Fruit fly (Drosophila melanogaster) Kc167 (cell line): Measurements from ENCODE around the gene Hip14.

Experiments
- Myc ChIP-seq: fragments of >200 bp; optimal IDR thresholded peaks from 2 replicates; lab custom pipeline; 2017; ENCODE audit warnings: missing external identifiers
- Sin3A ChIP-seq: fragments of >200 bp; optimal IDR thresholded peaks from 2 replicates; lab custom pipeline; 2018; ENCODE audit warnings: missing external identifiers
- h ChIP-seq: fragments of >200 bp; optimal IDR thresholded peaks from 3 replicates; lab custom pipeline; 2018; ENCODE audit warnings: missing external identifiers
- insv ChIP-seq: fragments of >200 bp; optimal IDR thresholded peaks from 3 replicates; lab custom pipeline; 2018; ENCODE audit warnings: missing external identifiers
- psq ChIP-seq: fragments of >200 bp; optimal IDR thresholded peaks from 2 replicates; lab custom pipeline; 2017; ENCODE audit warnings: missing external identifiers
- ttk ChIP-seq: sonication (Bioruptor generic); optimal IDR thresholded peaks from 2 replicates; lab custom pipeline; 2017; ENCODE audit warnings: missing external identifiers

The Hip14 gene

DNA sequence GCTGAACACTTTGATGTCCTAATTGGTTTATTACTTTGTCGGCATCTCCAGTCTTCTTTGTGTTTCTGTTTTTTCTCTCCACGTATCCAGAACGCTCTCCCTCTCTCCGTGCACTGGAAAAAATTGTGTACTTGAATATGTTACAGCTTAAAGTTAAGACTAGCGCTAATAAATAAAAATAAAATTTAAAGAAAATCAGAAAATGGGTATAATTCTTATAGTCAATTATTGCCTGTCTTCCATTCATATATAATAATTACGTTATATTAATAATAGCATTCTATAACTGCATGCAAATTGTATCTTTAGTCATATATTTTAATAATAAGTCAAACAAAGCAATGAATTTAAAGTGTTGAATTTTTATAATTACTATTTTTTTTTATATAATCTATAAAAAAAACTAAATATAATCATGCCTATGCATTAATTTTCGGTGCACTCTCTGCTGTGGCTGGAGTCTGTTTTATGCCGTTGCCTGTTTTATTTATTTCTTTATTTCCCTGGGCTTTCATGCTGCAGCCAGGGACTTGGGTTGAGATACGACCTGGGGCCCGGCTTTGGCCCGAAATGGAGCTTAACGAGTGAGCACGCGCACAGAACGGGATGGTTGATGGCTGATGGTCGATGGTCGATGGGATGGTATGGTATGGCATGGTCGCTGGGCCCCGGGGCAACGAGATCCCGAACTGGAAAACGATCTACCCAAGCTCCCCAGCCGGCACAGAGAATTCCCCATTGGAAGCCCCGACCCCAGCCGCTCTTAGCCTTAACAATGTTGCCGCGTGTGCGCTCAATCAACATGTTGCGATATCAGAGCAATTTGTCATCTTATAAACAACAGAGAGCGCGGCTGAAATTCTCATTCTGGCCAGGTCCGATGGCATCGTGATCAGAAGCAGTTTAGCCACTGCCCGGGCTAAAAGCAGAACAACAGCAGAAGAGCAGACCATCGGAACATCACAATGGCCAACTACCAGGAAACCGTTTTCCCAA is 28.0 kb downstream of the Hip14 start:
- TF ChIP-seq ttk (lab: Kevin White, UChicago) = no peak
- TF ChIP-seq insv (lab: Kevin White, UChicago) = no peak
- no peak for TF ChIP-seq psq
- no peak for TF ChIP-seq Myc (lab: Kevin White, UChicago)
- TF ChIP-seq h (lab: Kevin White, UChicago) = no peak
- no peak for TF ChIP-seq Sin3A (lab: Kevin White, UChicago)

- TF ChIP-seq h (lab: Kevin White, UChicago) (no peak), insv (lab: Kevin White, UChicago) (no peak), Sin3A (lab: Kevin White, UChicago) (no peak), ttk (lab: Kevin White, UChicago) (no peak), Myc (lab: Kevin White, UChicago) (no peak), psq (no peak)
These were observed 28.9 kb downstream of the Hip14 start for dm6 chr3L:16016911-16017310.

dm6 chr3L:16017528-16018250 is 29.7 kb downstream of the Hip14 start:
- no peak for TF ChIP-seq psq
- no peak for TF ChIP-seq ttk (lab: Kevin White, UChicago)
- TF ChIP-seq Myc (lab: Kevin White, UChicago) = no peak
- TF ChIP-seq insv (lab: Kevin White, UChicago) = no peak

DNA sequence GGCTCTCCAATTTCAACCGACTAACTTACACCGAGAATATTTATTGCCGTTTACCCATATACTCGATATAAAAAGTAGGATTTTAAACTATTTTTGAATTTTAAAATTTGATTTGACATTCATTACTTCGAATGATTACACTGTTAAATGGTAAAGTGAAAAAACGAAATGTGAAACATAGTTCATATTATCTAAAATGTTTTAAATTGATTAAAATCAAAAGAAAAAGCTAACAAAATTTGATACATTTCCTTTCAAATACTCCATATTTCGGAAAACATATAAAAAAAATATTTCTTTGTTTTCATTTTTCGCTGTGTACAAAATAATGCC is 30.2 kb downstream of the Hip14 start:
- TF ChIP-seq h (lab: Kevin White, UChicago) (no peak), ttk (lab: Kevin White, UChicago) (no peak)

DNA sequence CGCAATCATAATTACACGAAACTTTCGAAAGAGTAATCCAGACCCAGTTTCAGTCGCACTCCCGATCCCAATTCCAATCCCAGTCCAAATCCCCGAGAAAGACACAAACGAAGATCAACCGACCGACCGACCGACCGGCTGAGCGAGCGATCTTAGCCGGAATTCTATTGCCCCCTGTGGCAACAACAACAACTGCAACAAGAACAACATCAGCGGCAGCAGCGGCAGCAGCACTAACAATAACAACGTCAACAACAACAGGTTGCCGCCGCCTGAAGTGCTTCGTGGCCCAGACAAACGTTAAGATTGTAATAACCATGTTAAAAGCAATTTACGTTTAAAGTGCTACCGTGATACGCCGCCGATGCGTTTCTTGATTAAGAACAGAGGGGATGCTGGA is 30.7 kb downstream of the Hip14 start:
- TF ChIP-seq ttk (lab: Kevin White, UChicago) (no peak), Myc (lab: Kevin White, UChicago) (no peak), h (lab: Kevin White, UChicago) (no peak)

dm6 chr3L:16019144-16020006 is 31.3 kb downstream of the Hip14 start:
- no peak for TF ChIP-seq psq
- TF ChIP-seq ttk (lab: Kevin White, UChicago) = no peak
- TF ChIP-seq Sin3A (lab: Kevin White, UChicago) = no peak
- TF ChIP-seq insv (lab: Kevin White, UChicago) = no peak
- TF ChIP-seq h (lab: Kevin White, UChicago) = no peak
- no peak for TF ChIP-seq Myc (lab: Kevin White, UChicago)

- TF ChIP-seq insv (lab: Kevin White, UChicago) = no peak
- TF ChIP-seq Sin3A (lab: Kevin White, UChicago) = no peak
- no peak for TF ChIP-seq ttk (lab: Kevin White, UChicago)
- no peak for TF ChIP-seq psq
- TF ChIP-seq Myc (lab: Kevin White, UChicago) = no peak
- no peak for TF ChIP-seq h (lab: Kevin White, UChicago)
These were observed 33.1 kb downstream of the Hip14 start for dm6 chr3L:16021064-16021683.

dm6 chr3L:16023020-16023648 is 35.1 kb downstream of the Hip14 start, which contains the start of gene Notum:
Notum (plus strand) TSS chr3L:16023480.
- no peak for TF ChIP-seq Sin3A (lab: Kevin White, UChicago)
- TF ChIP-seq ttk (lab: Kevin White, UChicago) = no peak
- no peak for TF ChIP-seq insv (lab: Kevin White, UChicago)
- no peak for TF ChIP-seq Myc (lab: Kevin White, UChicago)
- TF ChIP-seq psq = no peak
- TF ChIP-seq h (lab: Kevin White, UChicago) = no peak

DNA sequence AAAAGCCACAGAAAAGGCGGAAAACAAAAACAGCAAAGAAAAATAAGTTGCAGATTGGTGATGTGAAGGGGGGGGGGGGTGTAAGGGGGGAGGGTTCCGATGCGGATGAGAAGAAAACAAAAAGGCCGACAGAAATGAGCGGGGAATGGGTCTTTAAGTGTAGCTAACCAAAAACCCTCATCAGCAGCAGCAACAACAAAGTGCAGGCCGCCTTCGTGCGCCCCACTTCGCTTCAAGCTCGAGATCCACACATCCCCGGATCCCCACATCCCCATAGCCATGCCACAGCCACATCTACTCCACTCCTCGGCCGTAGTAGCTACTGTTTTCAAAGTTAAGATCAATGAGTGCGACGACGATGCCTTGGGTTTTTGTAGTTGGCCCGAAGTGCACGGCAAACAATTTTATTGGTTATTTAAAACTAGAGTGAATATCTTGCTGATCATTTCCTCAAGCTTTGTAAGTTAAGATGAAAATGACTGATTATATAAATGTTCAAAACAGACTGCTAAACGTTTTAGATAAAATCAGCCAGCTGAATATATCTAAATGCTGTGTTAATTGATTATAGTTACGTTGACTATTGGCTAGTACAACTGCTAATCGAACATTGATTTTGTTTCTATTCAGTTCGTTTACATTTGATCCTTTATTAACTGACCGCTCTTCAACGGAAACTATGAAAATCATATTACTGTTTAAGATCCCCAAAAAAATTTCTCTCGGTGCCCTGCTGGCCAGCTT is 36.4 kb downstream of the Hip14 start:
- TF ChIP-seq Myc (lab: Kevin White, UChicago) (no peak), insv (lab: Kevin White, UChicago) (no peak), h (lab: Kevin White, UChicago) (no peak), psq (no peak), Sin3A (lab: Kevin White, UChicago) (no peak), ttk (lab: Kevin White, UChicago) (no peak)
